Fruit fly (Drosophila melanogaster): ENCODE data around the gene PIG-Wa.

DNA sequence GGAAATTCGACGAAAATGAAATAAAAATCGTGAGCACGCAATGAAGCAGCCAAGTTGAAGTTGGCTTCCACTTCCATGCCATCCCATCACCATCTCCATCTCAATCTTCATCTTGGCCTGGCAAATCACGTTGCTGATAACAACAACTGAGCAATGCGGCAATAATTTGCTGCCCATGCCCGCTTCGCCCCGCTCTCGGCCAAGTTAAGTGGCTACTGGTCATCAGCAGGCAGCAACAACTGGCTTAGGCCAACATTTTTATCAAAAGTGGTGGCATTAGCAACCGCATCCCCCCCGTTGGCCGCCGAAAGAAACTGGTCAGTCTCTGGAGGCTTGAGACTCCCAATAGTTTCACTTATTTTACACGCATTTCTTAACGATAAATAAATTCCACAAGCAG, 47.2 kb downstream of the PIG-Wa start:
- no peak for TF ChIP-seq esn (GFP tag; optimal IDR thresholded peaks at IDR 0.05)
- no peak for TF ChIP-seq CG7368 (GFP tag; optimal IDR thresholded peaks at IDR 0.05)
- no peak for TF ChIP-seq topi (GFP tag; optimal IDR thresholded peaks at IDR 0.05)
- no peak for TF ChIP-seq CG3032 (tag; optimal IDR thresholded peaks at IDR 0.05)
- TF ChIP-seq CG8319 (GFP tag; optimal IDR thresholded peaks at IDR 0.05), result no peak
- TF ChIP-seq CG6854 (GFP tag; optimal IDR thresholded peaks at IDR 0.05), result no peak
- TF ChIP-seq svp (GFP tag), result no peak
- TF ChIP-seq ss (GFP tag; optimal IDR thresholded peaks at IDR 0.05), result no peak

Measured in whole organism, prepupa.